Worm (Caenorhabditis elegans): ENCODE results near the gene rcan-1.

DNA sequence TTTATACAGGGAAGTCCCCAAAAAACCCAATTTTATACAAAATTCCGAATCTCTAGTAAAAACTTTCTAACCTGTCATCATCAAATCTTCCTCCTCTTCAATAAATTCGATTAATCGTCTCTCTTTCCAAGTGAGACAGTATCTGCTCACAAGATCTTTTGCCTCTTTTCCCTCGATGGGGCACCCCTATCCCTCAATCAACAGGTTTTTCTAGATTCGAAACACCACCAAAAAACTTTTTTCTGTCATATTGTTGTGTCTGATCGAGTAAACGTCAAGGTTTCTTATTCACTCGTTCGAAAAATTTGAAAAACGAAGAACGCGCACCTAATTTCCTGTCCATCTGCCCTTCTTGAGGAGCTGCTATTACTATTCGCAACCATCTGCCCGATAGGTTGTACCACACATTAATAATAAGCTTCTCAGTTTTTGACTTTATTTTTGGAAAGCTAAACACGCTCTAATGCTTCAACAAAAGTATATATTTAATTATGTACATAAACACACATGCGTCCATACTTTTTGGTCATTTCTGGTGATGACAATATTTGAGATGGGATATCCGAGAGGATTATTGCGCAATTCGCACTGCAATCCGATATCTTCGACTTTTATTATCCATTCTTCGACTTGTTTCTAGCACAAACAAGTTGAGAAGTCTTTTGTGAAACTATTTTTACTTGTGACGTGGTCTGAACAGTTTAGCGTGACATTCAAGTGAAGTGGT, 35.4 kb upstream of the rcan-1 start:
- TF ChIP-seq skn-1 (tag; optimal IDR thresholded peaks at IDR 0.05) (no peak), nhr-12 (tag; optimal IDR thresholded peaks at IDR 0.05) (no peak), nhr-237 (tag; optimal IDR thresholded peaks at IDR 0.05) (no peak), egl-27 (tag; optimal IDR thresholded peaks at IDR 0.05) (no peak), lsy-2 (tag; optimal IDR thresholded peaks at IDR 0.05) (no peak), ceh-82 (tag; optimal IDR thresholded peaks at IDR 0.05) (no peak), crh-2 (tag; optimal IDR thresholded peaks at IDR 0.05) (no peak), aly-2 (tag; optimal IDR thresholded peaks at IDR 0.05) (no peak), mdl-1 (tag; optimal IDR thresholded peaks at IDR 0.05) (no peak), lin-11 (tag; optimal IDR thresholded peaks at IDR 0.05) (no peak), unc-39 (tag; optimal IDR thresholded peaks at IDR 0.05) (no peak)

All from whole organism, L2 larva.